Worm (Caenorhabditis elegans) whole organism, L3 larva: ENCODE data around the gene wdr-46.

Source experiments
- aly-2 ChIP-seq: fragments of 150-350 bp; optimal IDR thresholded peaks from 2 replicates; lab custom pipeline; 2014; ENCODE audit warnings: missing biosample characterization, missing genetic modification characterization
- ceh-28 ChIP-seq: fragments of 150-350 bp; optimal IDR thresholded peaks from 2 replicates; lab custom pipeline; 2014; ENCODE audit warnings: missing biosample characterization, missing genetic modification reagents, missing genetic modification characterization
- elt-3 ChIP-seq, 3 experiments: fragments of 150-350 bp in 1 of 3; sonication (generic microtip) in 2 of 3; optimal IDR thresholded peaks; 2 replicates in 2 of 3; 4 replicates in 1 of 3; lab custom pipeline; 2014 to 2017; ENCODE audit warnings: missing biosample characterization in 3 of 3, missing genetic modification characterization in 3 of 3
- eor-1 ChIP-seq, 2 experiments: fragments of 150-350 bp; optimal IDR thresholded peaks; 2 replicates each; lab custom pipeline; 2014 to 2018; ENCODE audit warnings: missing biosample characterization in 2 of 2, missing genetic modification characterization in 2 of 2
- fos-1 ChIP-seq: fragments of 150-350 bp; optimal IDR thresholded peaks from 2 replicates; lab custom pipeline; 2014; ENCODE audit warnings: missing biosample characterization, missing genetic modification characterization
- nhr-237 ChIP-seq: fragments of 150-350 bp; optimal IDR thresholded peaks from 2 replicates; lab custom pipeline; 2014; ENCODE audit warnings: missing biosample characterization, missing genetic modification characterization
- nhr-25 ChIP-seq: sonication (generic microtip); optimal IDR thresholded peaks from 2 replicates; lab custom pipeline; 2017; ENCODE audit warnings: missing biosample characterization, missing genetic modification characterization
- pha-4 ChIP-seq: fragments of 150-350 bp; optimal IDR thresholded peaks from 2 replicates; lab custom pipeline; 2014; ENCODE audit warnings: missing biosample characterization, missing genetic modification reagents, missing genetic modification characterization
- sea-2 ChIP-seq: fragments of 150-350 bp; sonication (generic microtip); optimal IDR thresholded peaks from 4 replicates; lab custom pipeline; 2014; ENCODE audit warnings: missing biosample characterization, missing genetic modification reagents, missing genetic modification characterization
- unc-62 ChIP-seq: fragments of 150-350 bp; sonication (generic microtip); optimal IDR thresholded peaks from 4 replicates; lab custom pipeline; 2014; ENCODE audit warnings: missing biosample characterization, missing genetic modification reagents, missing genetic modification characterization
- ztf-11 ChIP-seq: fragments of 150-350 bp; optimal IDR thresholded peaks from 2 replicates; lab custom pipeline; 2014; ENCODE audit warnings: missing biosample characterization, missing genetic modification characterization

- TF ChIP-seq fos-1 (tag; lab: Kevin White, UChicago) (no peak), ceh-28 (tag; lab: Kevin White, UChicago) (no peak), aly-2 (no peak), nhr-25 (tag; lab: Kevin White, UChicago) (no peak), eor-1 (tag; optimal IDR thresholded peaks at IDR 0.05; lab: Kevin White, UChicago) (no peak), ztf-11 (tag; lab: Kevin White, UChicago) (no peak), nhr-237 (no peak), pha-4 (no peak), unc-62 (GFP tag; lab: Kevin White, UChicago) (no peak), sea-2 (GFP tag; lab: Kevin White, UChicago) (no peak), elt-3 (tag; optimal IDR thresholded peaks at IDR 0.05; lab: Kevin White, UChicago) (no peak)
Observed at ce11 chrIV:12336893-12337627, 35.0 kb upstream of the wdr-46 start, which contains the start of the genes F19B6.10 and wht-5.
